Fruit fly (Drosophila melanogaster): ENCODE data around the gene Sfp84E.

DNA sequence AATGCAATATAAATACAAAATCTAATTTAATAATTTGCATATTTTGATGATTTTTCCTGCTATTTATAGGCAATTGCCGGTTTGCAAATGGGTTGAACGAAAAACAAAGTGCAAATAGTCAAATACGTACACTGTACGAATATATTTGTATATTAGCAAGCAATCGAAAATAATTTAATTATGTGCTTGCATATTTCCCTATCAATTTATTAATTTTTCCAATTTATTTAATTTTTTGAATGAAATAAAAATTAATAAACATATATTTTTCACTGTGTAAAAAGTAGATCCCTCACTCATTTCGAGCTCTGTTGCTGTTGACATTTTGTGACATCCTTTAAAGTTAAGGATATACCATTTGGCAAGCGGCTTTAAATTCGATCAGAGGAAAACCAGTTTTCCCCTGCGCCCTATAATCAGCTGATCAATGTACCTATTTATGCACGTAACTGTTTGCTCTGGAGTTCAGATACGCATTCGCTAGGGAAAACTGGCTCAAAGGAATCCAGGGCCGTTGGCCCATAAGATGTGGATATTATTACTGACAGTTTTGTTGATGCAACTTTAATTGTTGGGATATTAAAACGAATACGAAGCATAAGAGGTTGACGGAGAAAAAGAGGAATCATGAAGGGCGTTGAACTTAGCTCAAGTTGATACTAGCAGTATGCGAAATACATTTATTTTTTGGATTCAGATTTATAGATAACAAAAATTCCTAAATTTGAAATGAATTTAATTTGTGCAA is 26.9 kb downstream of the Sfp84E start:
- no peak for TF ChIP-seq MESR4 (GFP tag; optimal IDR thresholded peaks at IDR 0.05)
- no peak for TF ChIP-seq CG16779 (GFP tag; IDR thresholded peaks at IDR 0.05)
- no peak for TF ChIP-seq trh (GFP tag; optimal IDR thresholded peaks at IDR 0.05)
- TF ChIP-seq TFAM (GFP tag; optimal IDR thresholded peaks at IDR 0.05): no peak
- no peak for TF ChIP-seq da (GFP tag; optimal IDR thresholded peaks at IDR 0.05)
- TF ChIP-seq lilli (GFP tag; optimal IDR thresholded peaks at IDR 0.05): no peak
- no peak for TF ChIP-seq Nf-YA (GFP tag; IDR thresholded peaks at IDR 0.05)
- no peak for TF ChIP-seq CG10959 (GFP tag; IDR thresholded peaks at IDR 0.05)
- no peak for TF ChIP-seq pan (optimal IDR thresholded peaks at IDR 0.05)
- no peak for TF ChIP-seq pan (GFP tag; optimal IDR thresholded peaks at IDR 0.05 in 1 of 2, IDR thresholded peaks at IDR 0.05 in 1 of 2)
- TF ChIP-seq CG7928 (GFP tag; optimal IDR thresholded peaks at IDR 0.05): no peak
- TF ChIP-seq phol (tag; optimal IDR thresholded peaks at IDR 0.05): no peak
- TF ChIP-seq jigr1 (GFP tag; IDR thresholded peaks at IDR 0.05): no peak
